Fruit fly (Drosophila melanogaster): ENCODE data around the gene eyg.

eyg gene

DNA sequence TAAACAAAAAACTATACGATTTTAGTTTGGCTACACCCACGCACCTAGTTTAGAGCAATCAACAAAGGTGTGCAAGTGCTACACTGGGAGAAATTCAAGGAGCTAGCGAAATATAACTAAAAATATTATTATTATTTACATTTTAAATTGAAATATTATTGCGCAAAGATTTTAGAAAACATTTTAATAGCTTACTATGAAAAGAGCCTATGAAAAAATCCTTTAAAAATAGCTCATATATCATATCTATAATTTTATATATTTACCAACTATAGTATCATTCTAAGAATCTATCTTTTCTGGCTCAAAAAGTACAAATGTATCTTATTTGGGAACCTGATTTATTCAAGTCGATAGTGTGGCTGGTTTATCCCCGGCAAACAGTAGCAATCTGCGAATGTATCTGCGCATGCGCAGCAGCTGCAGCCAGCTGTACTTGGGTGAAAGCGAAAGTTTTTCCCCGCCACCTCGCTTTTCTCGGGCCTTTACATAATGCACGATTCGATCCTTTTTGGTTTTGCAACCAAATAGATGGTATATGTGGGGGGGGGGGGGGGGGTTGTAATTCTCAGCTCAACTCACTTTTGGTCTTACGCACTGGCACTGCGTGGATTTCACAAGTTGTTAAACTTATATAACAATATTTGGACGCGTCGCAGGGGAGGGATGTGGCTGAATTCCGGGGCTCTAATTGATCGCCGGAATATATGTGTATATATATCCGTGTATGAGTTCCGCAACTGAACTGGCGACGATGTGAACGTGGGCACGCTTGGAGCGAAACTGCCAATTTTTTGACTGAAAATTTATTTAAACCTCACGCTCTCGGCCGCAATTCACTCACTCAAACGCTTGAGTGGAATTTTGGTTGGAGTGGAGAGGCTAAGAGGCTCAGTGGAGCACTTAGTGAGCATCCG is 28.9 kb upstream of the eyg start, which contains the start of gene CG10657 (continued):
- TF ChIP-seq NC2β (GFP tag; optimal IDR thresholded peaks at IDR 0.05) (no peak), CG14441 (GFP tag; IDR thresholded peaks at IDR 0.05) (peak; percentile 25; the same call in 1 of the 2 replicates), trem (tag; optimal IDR thresholded peaks at IDR 0.05) (no peak), CG6689 (GFP tag; IDR thresholded peaks at IDR 0.05) (0 out of 2 replicates have a peak, but pooled peaks have one; percentile 11), CG7271 (tag; optimal IDR thresholded peaks at IDR 0.05) (no peak), ems (GFP tag; optimal IDR thresholded peaks at IDR 0.05) (no peak), grau (tag; optimal IDR thresholded peaks at IDR 0.05) (no peak), CG7357 (GFP tag; IDR thresholded peaks at IDR 0.05) (no peak), CG4854 (GFP tag; optimal IDR thresholded peaks at IDR 0.05) (no peak), Opbp (GFP tag; IDR thresholded peaks at IDR 0.05; ENCODE audit: partially characterized antibody) (peak; percentile 55; the same call in 1 of the 3 replicates), Sox102F (GFP tag; optimal IDR thresholded peaks at IDR 0.05) (peak; percentile 4), CG4424 (GFP tag; optimal IDR thresholded peaks at IDR 0.05) (no peak), dimm (GFP tag; IDR thresholded peaks at IDR 0.05) (no peak), Bgb (GFP tag; IDR thresholded peaks at IDR 0.05; ENCODE audit: partially characterized antibody) (peak; percentile 50; the same call in 1 of the 2 replicates), ro (GFP tag; IDR thresholded peaks at IDR 0.05) (no peak), CG13287 (GFP tag; IDR thresholded peaks at IDR 0.05; ENCODE audit: partially characterized antibody) (peak; percentile 30; the same call in 1 of the 2 replicates), CG16815 (GFP tag; optimal IDR thresholded peaks at IDR 0.05) (no peak), da (GFP tag; optimal IDR thresholded peaks at IDR 0.05) (no peak), Nf-YC (tag; optimal IDR thresholded peaks at IDR 0.05) (peak; percentile 8), ATbp (GFP tag; optimal IDR thresholded peaks at IDR 0.05) (no peak), scrt (GFP tag; optimal IDR thresholded peaks at IDR 0.05) (no peak), p53 (GFP tag; optimal IDR thresholded peaks at IDR 0.05) (no peak), Sox100B (GFP tag; optimal IDR thresholded peaks at IDR 0.05) (no peak), dysf (GFP tag; IDR thresholded peaks at IDR 0.05) (peak; percentile 37; the same call in 1 of the 3 replicates), HLH54F (GFP tag; optimal IDR thresholded peaks at IDR 0.05) (no peak), Rfx (GFP tag; IDR thresholded peaks at IDR 0.05) (0 out of 2 replicates have a peak, but pooled peaks have one; percentile 16), prd (optimal IDR thresholded peaks at IDR 0.05) (no peak), prd (GFP tag; IDR thresholded peaks at IDR 0.05) (no peak), gcm (GFP tag; optimal IDR thresholded peaks at IDR 0.05) (no peak), Med (GFP tag) (peak; percentile 81), sd (tag; optimal IDR thresholded peaks at IDR 0.05) (peak; percentile 81), gro (GFP tag; optimal IDR thresholded peaks at IDR 0.05) (no peak), nerfin-2 (GFP tag; IDR thresholded peaks at IDR 0.05; ENCODE audit: partially characterized antibody) (no peak), HLHmδ (GFP tag; optimal IDR thresholded peaks at IDR 0.05) (no peak), lilli (GFP tag; optimal IDR thresholded peaks at IDR 0.05) (no peak), CG4617 (GFP tag; optimal IDR thresholded peaks at IDR 0.05; ENCODE audit: borderline replicate concordance) (no peak), shn (GFP tag; optimal IDR thresholded peaks at IDR 0.05) (no peak), CG7987 (GFP tag; optimal IDR thresholded peaks at IDR 0.05) (no peak), aop (GFP tag; IDR thresholded peaks at IDR 0.05) (no peak), z (GFP tag; IDR thresholded peaks at IDR 0.05) (peak; percentile 96), grn (GFP tag; optimal IDR thresholded peaks at IDR 0.05) (no peak), Xbp1 (GFP tag; optimal IDR thresholded peaks at IDR 0.05) (no peak), pan (optimal IDR thresholded peaks at IDR 0.05) (no peak), pan (GFP tag; optimal IDR thresholded peaks at IDR 0.05 in 1 of 2, IDR thresholded peaks at IDR 0.05 in 1 of 2) (no peak), vvl (GFP tag; IDR thresholded peaks at IDR 0.05) (peak; percentile 25; the same call in 1 of the 2 replicates), sqz (GFP tag; optimal IDR thresholded peaks at IDR 0.05) (no peak), wek (GFP tag; optimal IDR thresholded peaks at IDR 0.05) (no peak), CG12769 (tag; optimal IDR thresholded peaks at IDR 0.05) (peak; percentile 47), chinmo (GFP tag; IDR thresholded peaks at IDR 0.05; ENCODE audit: partially characterized antibody) (peak; percentile 84; the same call in 2 of the 4 replicates)
